Worm (Caenorhabditis elegans): ENCODE results near the gene agt-2.

Gene agt-2

ce11 chrII:5326024-5326627, 47.5 kb downstream of the agt-2 start (continued):
- TF ChIP-seq ztf-4 (tag; optimal IDR thresholded peaks at IDR 0.05), result peak; percentile 24
- peak; percentile 69 to 81 for TF ChIP-seq efl-1 (optimal IDR thresholded peaks at IDR 0.05)
- peak; percentile 27 to 93 for TF ChIP-seq efl-1 (GFP tag; optimal IDR thresholded peaks at IDR 0.05 in 1 of 2)
- no peak for TF ChIP-seq pag-3 (tag; optimal IDR thresholded peaks at IDR 0.05; ENCODE audit: borderline replicate concordance, insufficient read depth)
- TF ChIP-seq egl-13 (tag; optimal IDR thresholded peaks at IDR 0.05), result peak; percentile 35
- TF ChIP-seq blmp-1 (tag; optimal IDR thresholded peaks at IDR 0.05), result peak; percentile 29
- peak; percentile 81 for TF ChIP-seq fos-1 (tag; optimal IDR thresholded peaks at IDR 0.05)
- TF ChIP-seq nhr-90 (tag; optimal IDR thresholded peaks at IDR 0.05; ENCODE audit: poor library complexity), result no peak

DNA sequence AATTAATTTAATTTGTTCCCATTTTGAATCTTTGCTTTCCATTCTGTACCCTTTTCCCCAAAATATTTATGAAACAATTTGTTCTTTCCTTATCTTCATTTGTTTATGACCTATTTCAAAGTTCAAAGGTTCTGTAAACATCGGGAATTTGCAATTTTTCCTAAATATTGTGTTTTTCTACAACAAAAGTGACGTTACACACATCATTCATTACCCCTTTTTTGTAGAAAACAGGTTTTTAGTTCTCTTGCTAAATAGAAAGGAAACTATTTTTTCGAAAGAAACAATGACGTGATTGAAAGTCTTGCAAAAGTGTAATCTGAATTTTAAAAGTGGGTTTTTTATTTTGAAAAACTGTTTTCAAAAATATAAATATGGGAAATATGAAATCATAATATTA, 49.0 kb downstream of the agt-2 start:
- 0 out of 2 replicates have a peak, but pooled peaks have one; percentile 48 for TF ChIP-seq grh-1 (GFP tag; IDR thresholded peaks at IDR 0.05)
- TF ChIP-seq nhr-85 (tag), result peak; percentile 88
- no peak for TF ChIP-seq aha-1 (tag; optimal IDR thresholded peaks at IDR 0.05)
- peak; percentile 7 for TF ChIP-seq lin-14 (GFP tag; optimal IDR thresholded peaks at IDR 0.05)
- TF ChIP-seq unc-130 (tag; optimal IDR thresholded peaks at IDR 0.05), result no peak
- TF ChIP-seq swsn-7 (tag; optimal IDR thresholded peaks at IDR 0.05), result no peak
- no peak for TF ChIP-seq ztf-11 (tag; optimal IDR thresholded peaks at IDR 0.05)
- no peak for TF ChIP-seq efl-1 (optimal IDR thresholded peaks at IDR 0.05)
- peak in 1 of 2 experiments; percentile 49 for TF ChIP-seq efl-1 (GFP tag; optimal IDR thresholded peaks at IDR 0.05 in 1 of 2)
- peak in 2 of 6 experiments; percentile 17 to 60 for TF ChIP-seq elt-3 (tag; optimal IDR thresholded peaks at IDR 0.05)
- no peak for TF ChIP-seq mep-1 (tag; optimal IDR thresholded peaks at IDR 0.05)
- peak; percentile 3 for TF ChIP-seq blmp-1 (tag; optimal IDR thresholded peaks at IDR 0.05)

DNA sequence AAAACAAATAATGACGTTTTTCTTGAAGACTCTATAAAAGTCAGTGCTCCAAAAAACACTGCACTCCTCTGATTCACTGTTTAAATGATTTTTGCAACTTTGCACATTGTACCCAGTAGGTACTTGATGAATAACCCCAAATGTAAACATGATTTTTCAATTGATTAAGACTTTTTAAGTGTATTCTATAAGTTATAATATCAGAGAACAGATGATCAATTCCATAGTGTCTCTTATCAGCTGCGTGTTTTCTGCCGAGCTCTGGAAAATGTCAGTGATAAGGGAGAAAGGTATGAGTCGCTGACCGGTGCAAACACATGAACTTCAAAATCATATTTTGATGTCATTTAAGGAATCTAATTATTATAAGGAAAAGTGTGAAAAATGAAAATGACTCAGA, 49.9 kb downstream of the agt-2 start:
- TF ChIP-seq lin-35 (GFP tag; optimal IDR thresholded peaks at IDR 0.05), result peak in 1 of 2 experiments; percentile 55
- no peak for TF ChIP-seq jun-1 (tag; optimal IDR thresholded peaks at IDR 0.05)
- no peak for TF ChIP-seq ceh-63 (GFP tag; optimal IDR thresholded peaks at IDR 0.05)
- no peak for TF ChIP-seq grh-1 (GFP tag; IDR thresholded peaks at IDR 0.05)
- TF ChIP-seq lir-3 (tag; optimal IDR thresholded peaks at IDR 0.05; ENCODE audit: poor library complexity), result no peak
- TF ChIP-seq nhr-85 (tag), result no peak
- TF ChIP-seq nhr-71 (tag; optimal IDR thresholded peaks at IDR 0.05), result peak; percentile 46
- TF ChIP-seq Y116A8C.19 (tag; optimal IDR thresholded peaks at IDR 0.05; ENCODE audit: borderline replicate concordance), result no peak
- no peak for TF ChIP-seq hpl-2 (GFP tag; optimal IDR thresholded peaks at IDR 0.05)
- no peak for TF ChIP-seq lin-15B (tag; optimal IDR thresholded peaks at IDR 0.05)
- peak; percentile 96 for TF ChIP-seq pqm-1 (tag; optimal IDR thresholded peaks at IDR 0.05)
- TF ChIP-seq hlh-17 (GFP tag; optimal IDR thresholded peaks at IDR 0.05; ENCODE audit: borderline replicate concordance), result no peak
- TF ChIP-seq nhr-20 (tag; optimal IDR thresholded peaks at IDR 0.05), result peak; percentile 38
- TF ChIP-seq ztf-4 (tag; optimal IDR thresholded peaks at IDR 0.05), result no peak
- peak; percentile 99 for TF ChIP-seq elt-2 (tag; optimal IDR thresholded peaks at IDR 0.05)
- no peak for TF ChIP-seq mdl-1 (tag; optimal IDR thresholded peaks at IDR 0.05)
- no peak for TF ChIP-seq zip-4 (GFP tag; optimal IDR thresholded peaks at IDR 0.05)
- no peak for TF ChIP-seq unc-30 (tag; optimal IDR thresholded peaks at IDR 0.05)
- peak; percentile 28 for TF ChIP-seq C16A3.4 (tag; optimal IDR thresholded peaks at IDR 0.05)
- peak; percentile 23 for TF ChIP-seq pax-3 (tag; optimal IDR thresholded peaks at IDR 0.05)
- TF ChIP-seq unc-86 (tag; optimal IDR thresholded peaks at IDR 0.05), result no peak
- peak in 1 of 2 experiments; percentile 21 for TF ChIP-seq lsy-2 (tag; optimal IDR thresholded peaks at IDR 0.05)
